Fruit fly (Drosophila melanogaster) whole organism, embryonic: ENCODE data around the gene CG5910.

Experiments used
- Antp ChIP-seq: fragments of 200-800 bp; sonication (Bioruptor generic); optimal IDR thresholded peaks from 3 replicates; lab custom pipeline; 2016; ENCODE audit warnings: missing biosample characterization, missing genetic modification characterization
- Asciz ChIP-seq: fragments of 200-800 bp; sonication (Bioruptor generic); optimal IDR thresholded peaks from 2 replicates; lab custom pipeline; 2017; ENCODE audit warnings: missing biosample characterization, mild to moderate bottlenecking, missing genetic modification characterization, missing genetic modification reagents
- CG10543 ChIP-seq: fragments of 200-800 bp; sonication (Bioruptor generic); optimal IDR thresholded peaks from 3 replicates; lab custom pipeline; 2017; ENCODE audit warnings: missing biosample characterization, mild to moderate bottlenecking, missing genetic modification characterization, moderate library complexity
- CG11093 ChIP-seq: fragments of 200-800 bp; sonication (Bioruptor generic); IDR thresholded peaks from 3 replicates; pipeline ENCODE4 v1.3.6; 2022; ENCODE audit warnings: missing biosample characterization, missing genetic modification characterization
- CG11398 ChIP-seq: fragments of 200-800 bp; sonication (Bioruptor generic); optimal IDR thresholded peaks from 2 replicates; lab custom pipeline; 2016; ENCODE audit warnings: missing biosample characterization, missing genetic modification characterization
- CG13424 ChIP-seq: fragments of 200-800 bp; sonication (Bioruptor generic); optimal IDR thresholded peaks from 2 replicates; lab custom pipeline; 2019; ENCODE audit warnings: missing biosample characterization, mild to moderate bottlenecking, missing genetic modification characterization, moderate library complexity
- CG14710 ChIP-seq: fragments of 200-800 bp; sonication (Bioruptor generic); optimal IDR thresholded peaks from 3 replicates; lab custom pipeline; 2019; ENCODE audit warnings: missing biosample characterization, mild to moderate bottlenecking, missing genetic modification characterization, moderate library complexity
- CG14965 ChIP-seq: fragments of 200-800 bp; sonication (Bioruptor generic); optimal IDR thresholded peaks from 2 replicates; lab custom pipeline; 2016; ENCODE audit warnings: missing biosample characterization, missing genetic modification characterization, borderline replicate concordance
- CG15011 ChIP-seq: fragments of 200-800 bp; sonication (Bioruptor generic); optimal IDR thresholded peaks from 3 replicates; lab custom pipeline; 2018; ENCODE audit warnings: missing biosample characterization, mild to moderate bottlenecking, missing genetic modification characterization
- CG1529 ChIP-seq: fragments of 200-800 bp; sonication (Bioruptor generic); optimal IDR thresholded peaks from 3 replicates; lab custom pipeline; 2018; ENCODE audit warnings: missing biosample characterization, missing genetic modification characterization
- CG1603 ChIP-seq: fragments of 200-800 bp; sonication (Bioruptor generic); optimal IDR thresholded peaks from 2 replicates; lab custom pipeline; 2019; ENCODE audit warnings: missing biosample characterization, mild to moderate bottlenecking, missing genetic modification characterization, moderate library complexity
- CG17361 ChIP-seq: fragments of 200-800 bp; sonication (Bioruptor generic); IDR thresholded peaks from 3 replicates; pipeline ENCODE4 v1.3.6; 2022; ENCODE audit warnings: missing biosample characterization, missing genetic modification characterization
- CG18262 ChIP-seq: fragments of 200-800 bp; optimal IDR thresholded peaks from 3 replicates; lab custom pipeline; 2019; ENCODE audit warnings: missing biosample characterization, mild to moderate bottlenecking, missing genetic modification characterization, moderate library complexity
- CG1832 ChIP-seq: fragments of 200-800 bp; sonication (Bioruptor generic); optimal IDR thresholded peaks from 2 replicates; lab custom pipeline; 2017; ENCODE audit warnings: missing biosample characterization, mild to moderate bottlenecking, missing genetic modification characterization, inconsistent platforms
- CG2889 ChIP-seq: fragments of 200-800 bp; sonication (Bioruptor generic); IDR thresholded peaks from 3 replicates; pipeline ENCODE4 v1.3.6; 2022; ENCODE audit warnings: missing biosample characterization, missing genetic modification characterization
- CG30020 ChIP-seq: fragments of 200-800 bp; optimal IDR thresholded peaks from 2 replicates; lab custom pipeline; 2019; ENCODE audit warnings: missing biosample characterization, mild to moderate bottlenecking, missing genetic modification characterization, moderate library complexity
- CG31441 ChIP-seq: fragments of 200-800 bp; sonication (Bioruptor generic); IDR thresholded peaks from 2 replicates; pipeline ENCODE4 v1.3.6; 2022; ENCODE audit warnings: missing biosample characterization, missing genetic modification characterization
- CG5953 ChIP-seq: fragments of 200-800 bp; sonication (Bioruptor generic); IDR thresholded peaks from 2 replicates; pipeline ENCODE4 v1.3.6; 2022; ENCODE audit warnings: missing biosample characterization, missing genetic modification characterization
- CG6272 ChIP-seq: fragments of 200-800 bp; sonication (Bioruptor generic); IDR thresholded peaks from 2 replicates; pipeline ENCODE4 v1.3.6; 2022; ENCODE audit warnings: missing biosample characterization, missing genetic modification characterization
- CG7372 ChIP-seq: fragments of 200-800 bp; sonication (Bioruptor generic); IDR thresholded peaks from 2 replicates; pipeline ENCODE4 v1.3.6; 2022; ENCODE audit warnings: missing biosample characterization, missing genetic modification characterization
- CG8089 ChIP-seq: fragments of 200-800 bp; sonication (Bioruptor generic); optimal IDR thresholded peaks from 3 replicates; lab custom pipeline; 2016; ENCODE audit warnings: missing biosample characterization, missing genetic modification characterization
- CG8765 ChIP-seq: fragments of 200-800 bp; sonication (Bioruptor generic); IDR thresholded peaks from 2 replicates; pipeline ENCODE4 v1.3.6; 2022; ENCODE audit warnings: missing biosample characterization, missing genetic modification characterization
- CG8924 ChIP-seq: fragments of 200-800 bp; optimal IDR thresholded peaks from 3 replicates; lab custom pipeline; 2019; ENCODE audit warnings: missing biosample characterization, mild to moderate bottlenecking, missing genetic modification characterization, moderate library complexity
- CG9876 ChIP-seq: fragments of 200-800 bp; sonication (Bioruptor generic); optimal IDR thresholded peaks from 2 replicates; lab custom pipeline; 2016; ENCODE audit warnings: missing biosample characterization, missing genetic modification characterization
- Dll ChIP-seq: fragments of 200-800 bp; sonication (Bioruptor generic); IDR thresholded peaks from 4 replicates; pipeline ENCODE4 v1.3.6; 2022; ENCODE audit warnings: missing biosample characterization, missing genetic modification characterization; ENCODE audit not compliant: partially characterized antibody
- Dp ChIP-seq: fragments of 200-800 bp; sonication (Bioruptor generic); optimal IDR thresholded peaks from 2 replicates; lab custom pipeline; 2018; ENCODE audit warnings: missing biosample characterization, mild to moderate bottlenecking, missing genetic modification characterization, moderate library complexity
- Fer1 ChIP-seq: fragments of 200-800 bp; sonication (Bioruptor generic); optimal IDR thresholded peaks from 2 replicates; lab custom pipeline; 2017; ENCODE audit warnings: missing biosample characterization, mild to moderate bottlenecking, missing genetic modification characterization
- H2.0 ChIP-seq: fragments of 200-800 bp; sonication (Bioruptor generic); IDR thresholded peaks from 2 replicates; pipeline ENCODE4 v1.3.6; 2022; ENCODE audit warnings: missing biosample characterization, missing genetic modification characterization
- HLH54F ChIP-seq: fragments of 200-800 bp; sonication (Bioruptor generic); optimal IDR thresholded peaks from 3 replicates; lab custom pipeline; 2016; ENCODE audit warnings: missing biosample characterization, missing genetic modification characterization
- Jarid2 ChIP-seq: fragments of 200-800 bp; sonication (Bioruptor generic); optimal IDR thresholded peaks from 3 replicates; lab custom pipeline; 2017; ENCODE audit warnings: mild to moderate bottlenecking, missing biosample characterization, missing genetic modification reagents, missing genetic modification characterization
- Myb ChIP-seq: fragments of 200-800 bp; sonication (Bioruptor generic); optimal IDR thresholded peaks from 2 replicates; lab custom pipeline; 2016; ENCODE audit warnings: missing biosample characterization, missing genetic modification characterization
- NFAT ChIP-seq: fragments of 200-800 bp; sonication (Bioruptor generic); IDR thresholded peaks from 2 replicates; pipeline ENCODE4 v1.3.6; 2022; ENCODE audit warnings: missing biosample characterization, missing genetic modification characterization
- Scr ChIP-seq: fragments of 200-800 bp; sonication (Bioruptor generic); IDR thresholded peaks from 2 replicates; pipeline ENCODE4 v1.3.6; 2022; ENCODE audit warnings: missing biosample characterization, missing genetic modification characterization; ENCODE audit not compliant: partially characterized antibody
- ap ChIP-seq: fragments of 200-800 bp; sonication (Bioruptor generic); IDR thresholded peaks from 2 replicates; pipeline ENCODE4 v1.3.6; 2022; ENCODE audit warnings: missing biosample characterization, missing genetic modification characterization
- cg ChIP-seq: fragments of 200-800 bp; sonication (Bioruptor generic); optimal IDR thresholded peaks from 3 replicates; lab custom pipeline; 2019; ENCODE audit warnings: missing biosample characterization, mild to moderate bottlenecking, missing genetic modification characterization, moderate library complexity
- crp ChIP-seq, 2 experiments: fragments of 200-800 bp; sonication (Bioruptor generic); optimal IDR thresholded peaks; 2 replicates in 1 of 2; 3 replicates in 1 of 2; lab custom pipeline; 2017; ENCODE audit warnings: missing biosample characterization in 2 of 2, missing genetic modification characterization in 2 of 2, mild to moderate bottlenecking in 1 of 2, moderate library complexity in 1 of 2
- dmrt99B ChIP-seq: fragments of 200-800 bp; sonication (Bioruptor generic); optimal IDR thresholded peaks from 2 replicates; lab custom pipeline; 2018; ENCODE audit warnings: missing biosample characterization, mild to moderate bottlenecking, missing genetic modification characterization, moderate library complexity
- emc ChIP-seq: fragments of 200-800 bp; sonication (Bioruptor generic); optimal IDR thresholded peaks from 2 replicates; lab custom pipeline; 2016; ENCODE audit warnings: missing biosample characterization, missing genetic modification characterization
- fd102C ChIP-seq: fragments of 200-800 bp; sonication (Bioruptor generic); optimal IDR thresholded peaks from 2 replicates; lab custom pipeline; 2018; ENCODE audit warnings: missing biosample characterization, mild to moderate bottlenecking, missing genetic modification characterization, moderate library complexity
- hb ChIP-seq: fragments of 200-800 bp; sonication (Bioruptor generic); IDR thresholded peaks from 3 replicates; pipeline ENCODE4 v1.3.6; 2022; ENCODE audit warnings: missing biosample characterization, missing genetic modification characterization; ENCODE audit not compliant: partially characterized antibody
- kni ChIP-seq: fragments of 200-800 bp; sonication (Bioruptor generic); optimal IDR thresholded peaks from 3 replicates; lab custom pipeline; 2017; ENCODE audit warnings: mild to moderate bottlenecking, missing biosample characterization, missing genetic modification reagents, missing genetic modification characterization
- odd ChIP-seq: fragments of 200-800 bp; sonication (Bioruptor generic); optimal IDR thresholded peaks from 2 replicates; lab custom pipeline; 2017; ENCODE audit warnings: missing biosample characterization, mild to moderate bottlenecking, missing genetic modification characterization
- prd ChIP-seq, 3 experiments: fragments of >200 bp in 2 of 3; fragments of 200-800 bp in 1 of 3; sonication (Bioruptor generic) in 1 of 3; optimal IDR thresholded peaks in 2 of 3; IDR thresholded peaks in 1 of 3; 2 replicates in 2 of 3; 3 replicates in 1 of 3; pipeline versions ENCODE4 v1.3.6 to Lab custom; 2017 to 2022; ENCODE audit warnings: missing biosample characterization in 1 of 3, missing genetic modification characterization in 1 of 3
- sens ChIP-seq: fragments of 200-800 bp; sonication (Bioruptor generic); peaks from one replicate; lab custom pipeline; 2016; ENCODE audit warnings: missing biosample characterization, missing genetic modification characterization
- slp2 ChIP-seq: fragments of 200-800 bp; sonication (Bioruptor generic); optimal IDR thresholded peaks from 2 replicates; lab custom pipeline; 2016; ENCODE audit warnings: missing biosample characterization, missing genetic modification characterization
- ssp ChIP-seq: fragments of 200-800 bp; sonication (Bioruptor generic); IDR thresholded peaks from 2 replicates; pipeline ENCODE4 v1.3.6; 2022; ENCODE audit warnings: missing biosample characterization, missing genetic modification characterization
- tap ChIP-seq: fragments of 200-800 bp; optimal IDR thresholded peaks from 3 replicates; lab custom pipeline; 2019; ENCODE audit warnings: missing biosample characterization, mild to moderate bottlenecking, missing genetic modification characterization, moderate library complexity

The CG5910 gene

DNA sequence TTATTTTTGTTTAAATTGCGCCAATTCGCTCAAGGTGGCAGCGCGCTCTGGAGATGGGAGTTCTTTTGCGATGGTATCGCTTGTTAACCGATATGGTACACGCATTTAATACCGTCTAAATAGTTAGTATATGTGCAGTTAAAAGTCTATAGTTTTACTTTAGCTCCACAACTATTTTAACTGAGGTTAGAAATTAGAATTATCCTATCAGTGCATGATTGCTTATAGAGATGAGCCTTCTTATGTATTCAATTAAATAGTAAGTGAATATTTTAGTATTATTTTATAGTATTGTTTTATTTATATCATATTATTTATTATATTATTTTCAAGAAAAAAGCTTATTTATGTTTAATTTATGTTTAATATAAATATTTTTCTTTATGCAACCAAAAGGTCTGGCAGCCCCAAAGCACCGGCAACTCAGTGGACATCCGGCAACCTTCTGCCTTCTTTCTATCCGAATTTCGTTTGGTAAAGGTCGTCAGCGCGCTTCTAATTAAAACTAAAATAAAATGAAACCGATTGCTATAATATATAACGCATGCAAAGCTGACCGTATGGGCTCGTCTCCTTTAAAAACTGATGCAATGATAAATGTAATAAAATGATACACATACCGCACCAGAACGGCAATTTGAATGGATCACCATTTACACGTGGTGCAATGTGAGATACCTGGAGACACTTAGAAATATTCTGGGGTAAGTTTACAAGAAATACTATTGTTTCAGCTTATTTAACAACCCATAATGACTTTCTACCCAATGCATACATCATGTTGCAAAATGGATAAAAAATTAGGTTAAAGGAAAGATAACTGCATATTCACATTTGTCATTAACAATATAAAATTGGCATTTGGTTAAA lies 10.8 kb downstream of the CG5910 start, which contains the start of gene CG5199 (continued):
- TF ChIP-seq ap (GFP tag; lab: Robert Waterston, UW) = 0 out of 2 replicates have a peak, but pooled peaks have one; percentile 24
- TF ChIP-seq CG30020 = peak; percentile 77
- peak; percentile 78 for TF ChIP-seq CG6272 (GFP tag; lab: Robert Waterston, UW)
- TF ChIP-seq odd = peak; percentile 48
- peak; percentile 90 for TF ChIP-seq CG17361 (GFP tag; lab: Robert Waterston, UW)
- TF ChIP-seq tap (tag; lab: Kevin White, UChicago) = peak; percentile 45
- peak; percentile 69 for TF ChIP-seq NFAT (GFP tag; lab: Robert Waterston, UW)
- TF ChIP-seq crp (GFP tag; optimal IDR thresholded peaks at IDR 0.05; lab: Kevin White, UChicago) = peak in 1 of 2 experiments; percentile 3
- peak; percentile 87 for TF ChIP-seq CG18262 (tag; lab: Kevin White, UChicago)
- TF ChIP-seq fd102C (GFP tag; lab: Kevin White, UChicago) = no peak
- peak; percentile 63; the same call in 2 of the 3 replicates for TF ChIP-seq CG11093 (GFP tag; lab: Robert Waterston, UW)
- peak; percentile 62 for TF ChIP-seq Dp (GFP tag; lab: Kevin White, UChicago)
- no peak for TF ChIP-seq CG14965
- TF ChIP-seq CG1832 (GFP tag; lab: Kevin White, UChicago) = no peak
- TF ChIP-seq sens = peak; percentile 81
- TF ChIP-seq Jarid2 (GFP tag; lab: Kevin White, UChicago) = peak; percentile 25
- TF ChIP-seq prd (optimal IDR thresholded peaks at IDR 0.05; lab: Kevin White, UChicago) = no peak
- TF ChIP-seq prd (GFP tag; IDR thresholded peaks at IDR 0.05; lab: Robert Waterston, UW) = peak; percentile 85
- TF ChIP-seq CG1603 (tag; lab: Kevin White, UChicago) = peak; percentile 46
- no peak for TF ChIP-seq CG5953
- TF ChIP-seq CG1529 (GFP tag; lab: Kevin White, UChicago) = no peak
- TF ChIP-seq emc = no peak
- TF ChIP-seq CG8924 (tag; lab: Kevin White, UChicago) = peak; percentile 80
- TF ChIP-seq CG9876 = no peak
- TF ChIP-seq hb (GFP tag; lab: Robert Waterston, UW) = peak; percentile 57; the same call in 1 of the 3 replicates
- TF ChIP-seq Fer1 = peak; percentile 60
- peak; percentile 47 for TF ChIP-seq CG10543 (GFP tag; lab: Kevin White, UChicago)
- TF ChIP-seq cg (GFP tag; lab: Kevin White, UChicago) = no peak
- no peak for TF ChIP-seq Asciz (GFP tag; lab: Kevin White, UChicago)
- TF ChIP-seq CG8089 (GFP tag; lab: Kevin White, UChicago) = no peak
- peak; percentile 89 for TF ChIP-seq Scr (GFP tag; lab: Robert Waterston, UW)
- peak; percentile 83 for TF ChIP-seq Dll (GFP tag; lab: Robert Waterston, UW)
- TF ChIP-seq CG31441 (GFP tag; lab: Robert Waterston, UW) = peak; percentile 79
- TF ChIP-seq ssp (GFP tag; lab: Robert Waterston, UW) = peak; percentile 53; the same call in 1 of the 2 replicates
- TF ChIP-seq Antp (GFP tag; lab: Kevin White, UChicago) = peak; percentile 49
- peak; percentile 86 for TF ChIP-seq CG14710 (tag; lab: Kevin White, UChicago)
- peak; percentile 65 for TF ChIP-seq CG7372 (GFP tag; lab: Robert Waterston, UW)
- peak; percentile 76 for TF ChIP-seq CG13424 (tag; lab: Kevin White, UChicago)
- no peak for TF ChIP-seq kni (GFP tag; lab: Kevin White, UChicago)
- TF ChIP-seq HLH54F (GFP tag; lab: Kevin White, UChicago) = peak; percentile 25
- no peak for TF ChIP-seq CG15011 (GFP tag; lab: Kevin White, UChicago)
- TF ChIP-seq CG8765 = no peak
- TF ChIP-seq dmrt99B (tag; lab: Kevin White, UChicago) = peak; percentile 50
- TF ChIP-seq H2.0 (GFP tag; lab: Robert Waterston, UW) = peak; percentile 46; the same call in 1 of the 2 replicates
- peak; percentile 25 for TF ChIP-seq Myb (GFP tag; lab: Kevin White, UChicago)
- TF ChIP-seq CG2889 (GFP tag; lab: Robert Waterston, UW) = no peak; the same call in 2 of the 3 replicates
- no peak for TF ChIP-seq slp2 (GFP tag; lab: Kevin White, UChicago)
- no peak for TF ChIP-seq CG11398 (GFP tag; lab: Kevin White, UChicago)
